Worm (Caenorhabditis elegans) whole organism, L3 larva: ENCODE results near the gene grl-12.

Experiments
- R02D3.7 ChIP-seq: fragments of 150-350 bp; optimal IDR thresholded peaks from 2 replicates; lab custom pipeline; 2014; ENCODE audit warnings: missing biosample characterization, missing genetic modification characterization
- aly-2 ChIP-seq: fragments of 150-350 bp; optimal IDR thresholded peaks from 2 replicates; lab custom pipeline; 2014; ENCODE audit warnings: missing biosample characterization, missing genetic modification characterization
- ceh-16 ChIP-seq: sonication (generic microtip); optimal IDR thresholded peaks from 2 replicates; lab custom pipeline; 2017; ENCODE audit warnings: missing biosample characterization, missing genetic modification characterization
- ceh-28 ChIP-seq: fragments of 150-350 bp; optimal IDR thresholded peaks from 2 replicates; lab custom pipeline; 2014; ENCODE audit warnings: missing biosample characterization, missing genetic modification reagents, missing genetic modification characterization
- ceh-82 ChIP-seq: fragments of 150-350 bp; optimal IDR thresholded peaks from 2 replicates; lab custom pipeline; 2014; ENCODE audit warnings: missing biosample characterization, missing genetic modification characterization
- ceh-9 ChIP-seq: sonication (generic microtip); optimal IDR thresholded peaks from 2 replicates; lab custom pipeline; 2018; ENCODE audit warnings: missing biosample characterization, missing genetic modification characterization
- daf-12 ChIP-seq: fragments of 150-350 bp; optimal IDR thresholded peaks from 2 replicates; lab custom pipeline; 2014; ENCODE audit warnings: missing biosample characterization, missing genetic modification reagents, missing genetic modification characterization
- egl-5 ChIP-seq: fragments of 150-350 bp; optimal IDR thresholded peaks from 2 replicates; lab custom pipeline; 2017; ENCODE audit warnings: missing biosample characterization, missing genetic modification reagents, missing genetic modification characterization, inconsistent platforms
- elt-2 ChIP-seq: sonication (generic microtip); optimal IDR thresholded peaks from 2 replicates; lab custom pipeline; 2016; ENCODE audit warnings: missing genetic modification reagents, mild to moderate bottlenecking, missing genetic modification characterization, missing compliant biosample characterization
- elt-3 ChIP-seq, 3 experiments: fragments of 150-350 bp in 1 of 3; sonication (generic microtip) in 2 of 3; optimal IDR thresholded peaks; 2 replicates in 2 of 3; 4 replicates in 1 of 3; lab custom pipeline; 2014 to 2017; ENCODE audit warnings: missing biosample characterization in 3 of 3, missing genetic modification characterization in 3 of 3
- eor-1 ChIP-seq, 2 experiments: fragments of 150-350 bp; optimal IDR thresholded peaks; 2 replicates each; lab custom pipeline; 2014 to 2018; ENCODE audit warnings: missing biosample characterization in 2 of 2, missing genetic modification characterization in 2 of 2
- fos-1 ChIP-seq: fragments of 150-350 bp; optimal IDR thresholded peaks from 2 replicates; lab custom pipeline; 2014; ENCODE audit warnings: missing biosample characterization, missing genetic modification characterization
- hmg-11 ChIP-seq: sonication (generic microtip); optimal IDR thresholded peaks from 2 replicates; lab custom pipeline; 2016; ENCODE audit warnings: missing genetic modification characterization, missing compliant biosample characterization
- jun-1 ChIP-seq: fragments of 150-350 bp; optimal IDR thresholded peaks from 2 replicates; lab custom pipeline; 2014; ENCODE audit warnings: missing biosample characterization, missing genetic modification reagents, missing genetic modification characterization
- lin-15B ChIP-seq: fragments of 150-350 bp; optimal IDR thresholded peaks from 2 replicates; lab custom pipeline; 2014; ENCODE audit warnings: missing biosample characterization, missing genetic modification characterization
- lsy-12 ChIP-seq: sonication (generic microtip); optimal IDR thresholded peaks from 2 replicates; lab custom pipeline; 2016; ENCODE audit warnings: mild to moderate bottlenecking, missing genetic modification characterization, missing compliant biosample characterization
- mdl-1 ChIP-seq: fragments of 150-350 bp; optimal IDR thresholded peaks from 2 replicates; lab custom pipeline; 2014; ENCODE audit warnings: missing biosample characterization, missing genetic modification characterization
- nfya-1 ChIP-seq: sonication (generic microtip); optimal IDR thresholded peaks from 2 replicates; lab custom pipeline; 2017; ENCODE audit warnings: missing genetic modification characterization, mild to moderate bottlenecking, missing compliant biosample characterization, antibody characterized with exemption, moderate library complexity; ENCODE audit not compliant: insufficient read depth
- nhr-11 ChIP-seq: fragments of 150-350 bp; optimal IDR thresholded peaks from 2 replicates; lab custom pipeline; 2014; ENCODE audit warnings: missing biosample characterization, missing genetic modification characterization
- nhr-12 ChIP-seq: fragments of 150-350 bp; optimal IDR thresholded peaks from 2 replicates; lab custom pipeline; 2014; ENCODE audit warnings: missing biosample characterization, missing genetic modification characterization
- nhr-23 ChIP-seq: fragments of 150-350 bp; optimal IDR thresholded peaks from 2 replicates; lab custom pipeline; 2014; ENCODE audit warnings: missing biosample characterization, missing genetic modification reagents, missing genetic modification characterization
- nhr-237 ChIP-seq: fragments of 150-350 bp; optimal IDR thresholded peaks from 2 replicates; lab custom pipeline; 2014; ENCODE audit warnings: missing biosample characterization, missing genetic modification characterization
- nhr-25 ChIP-seq: sonication (generic microtip); optimal IDR thresholded peaks from 2 replicates; lab custom pipeline; 2017; ENCODE audit warnings: missing biosample characterization, missing genetic modification characterization
- nhr-28 ChIP-seq: fragments of 150-350 bp; optimal IDR thresholded peaks from 2 replicates; lab custom pipeline; 2014; ENCODE audit warnings: missing biosample characterization, missing genetic modification characterization
- nhr-43 ChIP-seq: sonication (generic microtip); optimal IDR thresholded peaks from 2 replicates; lab custom pipeline; 2016; ENCODE audit warnings: mild to moderate bottlenecking, missing genetic modification characterization, missing compliant biosample characterization; ENCODE audit not compliant: poor library complexity, severe bottlenecking
- nhr-67 ChIP-seq: fragments of 150-350 bp; optimal IDR thresholded peaks from 2 replicates; lab custom pipeline; 2014; ENCODE audit warnings: missing biosample characterization, missing genetic modification characterization
- pha-4 ChIP-seq: fragments of 150-350 bp; optimal IDR thresholded peaks from 2 replicates; lab custom pipeline; 2014; ENCODE audit warnings: missing biosample characterization, missing genetic modification reagents, missing genetic modification characterization
- pqm-1 ChIP-seq: fragments of 150-350 bp; optimal IDR thresholded peaks from 2 replicates; lab custom pipeline; 2017; ENCODE audit warnings: missing biosample characterization, missing genetic modification characterization, inconsistent platforms
- sea-2 ChIP-seq: fragments of 150-350 bp; sonication (generic microtip); optimal IDR thresholded peaks from 4 replicates; lab custom pipeline; 2014; ENCODE audit warnings: missing biosample characterization, missing genetic modification reagents, missing genetic modification characterization
- snpc-4 ChIP-seq: fragments of 150-350 bp; optimal IDR thresholded peaks from 2 replicates; lab custom pipeline; 2014; ENCODE audit warnings: missing biosample characterization, missing genetic modification characterization
- tbx-2 ChIP-seq: sonication (generic microtip); optimal IDR thresholded peaks from 2 replicates; lab custom pipeline; 2016; ENCODE audit warnings: mild to moderate bottlenecking, missing genetic modification characterization, missing compliant biosample characterization
- unc-39 ChIP-seq: sonication (generic microtip); optimal IDR thresholded peaks from 4 replicates; lab custom pipeline; 2017; ENCODE audit warnings: missing biosample characterization, missing genetic modification characterization
- unc-62 ChIP-seq: fragments of 150-350 bp; sonication (generic microtip); optimal IDR thresholded peaks from 4 replicates; lab custom pipeline; 2014; ENCODE audit warnings: missing biosample characterization, missing genetic modification reagents, missing genetic modification characterization
- ztf-11 ChIP-seq: fragments of 150-350 bp; optimal IDR thresholded peaks from 2 replicates; lab custom pipeline; 2014; ENCODE audit warnings: missing biosample characterization, missing genetic modification characterization

The grl-12 gene

DNA sequence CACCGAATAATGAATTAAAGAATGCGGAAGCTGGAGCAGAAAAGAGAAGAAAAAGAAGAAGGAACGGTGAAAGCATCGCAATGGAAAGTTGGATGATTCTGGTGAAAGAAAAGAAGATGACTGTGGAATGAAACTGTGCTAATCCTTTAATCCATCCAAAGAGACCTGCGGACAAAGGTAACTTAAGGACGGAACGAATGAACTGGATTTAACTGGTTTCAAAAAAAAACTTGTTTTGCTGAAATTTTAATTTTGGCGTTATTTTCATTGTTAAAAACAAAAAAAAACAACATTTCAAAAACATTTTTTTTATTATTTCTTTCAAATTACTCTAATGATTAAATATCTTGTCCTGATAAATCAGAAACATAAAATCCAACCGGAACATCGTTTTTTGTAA is at the start of gene grl-12:
Gene grl-12 (minus strand): TSS at position 101 of the 400 bp plus-strand sequence.
- TF ChIP-seq jun-1 (no peak), nhr-67 (no peak), ceh-9 (tag; lab: Kevin White, UChicago) (no peak), eor-1 (tag; optimal IDR thresholded peaks at IDR 0.05; lab: Kevin White, UChicago) (no peak), nhr-23 (tag; lab: Kevin White, UChicago) (no peak), sea-2 (no peak), egl-5 (tag; lab: Kevin White, UChicago) (no peak), lsy-12 (tag; lab: Kevin White, UChicago) (no peak), fos-1 (tag; lab: Kevin White, UChicago) (no peak)

DNA sequence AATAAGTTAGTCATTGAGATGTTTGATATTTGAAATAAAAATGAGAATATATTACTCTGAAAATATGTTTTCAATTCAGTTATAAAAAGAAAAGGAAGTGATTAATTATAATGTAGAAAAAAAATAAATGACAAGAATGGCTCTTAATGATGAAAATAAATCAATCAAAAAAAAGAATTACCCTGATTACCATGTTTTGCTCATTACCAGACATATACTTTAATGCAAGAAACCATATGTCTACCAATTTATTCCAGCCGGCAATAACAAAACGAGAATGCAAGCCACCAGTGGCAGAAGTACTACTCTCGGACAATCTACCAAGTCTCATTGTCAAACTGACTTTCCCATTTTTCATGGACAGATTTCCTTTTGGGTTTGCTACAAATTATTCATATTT is 47.0 kb upstream of the grl-12 start:
- TF ChIP-seq egl-5 (tag; lab: Kevin White, UChicago) (no peak), ceh-28 (tag; lab: Kevin White, UChicago) (no peak), unc-39 (tag; lab: Kevin White, UChicago) (no peak), snpc-4 (tag; lab: Kevin White, UChicago) (no peak), ceh-82 (tag; lab: Kevin White, UChicago) (no peak), ceh-16 (tag; lab: Kevin White, UChicago) (no peak)

DNA sequence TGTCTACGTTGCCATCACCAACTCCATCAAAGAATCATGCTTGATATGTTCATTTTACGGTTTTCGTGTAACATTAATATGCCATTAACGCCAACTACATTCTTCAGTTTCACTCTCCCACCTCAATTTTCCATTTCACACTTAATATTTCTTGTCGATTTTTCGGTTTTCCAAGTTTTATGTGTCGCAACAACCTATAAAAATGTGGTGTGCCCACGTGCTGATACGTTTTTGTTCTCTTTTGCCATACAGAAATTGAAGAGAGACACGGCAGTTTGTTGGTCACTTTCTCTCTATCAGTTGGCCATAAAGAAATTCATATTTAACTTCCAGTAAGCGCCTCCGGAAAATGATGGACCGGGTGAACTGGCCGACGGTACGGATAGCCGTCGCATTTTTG is 45.9 kb upstream of the grl-12 start, which contains the start of gene cln-3.3:
Gene cln-3.3 (plus strand): TSS at position 334 of the 400 bp plus-strand sequence.
- TF ChIP-seq elt-2 (tag; lab: Kevin White, UChicago) (peak; percentile 70), nhr-12 (tag; lab: Kevin White, UChicago) (no peak), nhr-11 (tag; lab: Kevin White, UChicago) (no peak), nhr-43 (tag; lab: Kevin White, UChicago) (no peak), pqm-1 (tag; lab: Kevin White, UChicago) (peak; percentile 45), mdl-1 (no peak)

DNA sequence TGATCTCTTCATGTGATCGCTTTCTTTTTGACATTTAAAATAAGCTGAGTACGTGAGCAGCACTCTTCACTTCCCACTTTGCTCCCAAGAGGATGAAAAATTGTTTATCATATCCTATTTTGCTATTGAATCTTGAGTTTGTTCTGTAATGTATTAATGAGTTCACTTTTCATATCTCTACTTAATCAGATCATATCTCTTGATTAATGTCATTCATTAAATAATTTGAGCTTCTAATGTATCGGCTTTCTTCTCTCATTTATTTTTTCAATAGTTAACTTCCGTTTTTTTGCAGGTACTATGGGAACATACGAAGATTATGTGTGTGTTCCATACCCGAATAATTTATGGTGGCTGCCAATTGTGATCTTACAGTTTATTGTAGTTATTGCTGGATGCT is 44.2 kb upstream of the grl-12 start, which contains the start of gene ZC190.2:
Gene ZC190.2 (plus strand): TSS at position 301 of the 400 bp plus-strand sequence.
- no peak for TF ChIP-seq nhr-237 (tag; lab: Kevin White, UChicago)
- TF ChIP-seq hmg-11 (tag; lab: Kevin White, UChicago), result no peak
- TF ChIP-seq nhr-11 (tag; lab: Kevin White, UChicago), result no peak
- TF ChIP-seq sea-2, result no peak
- TF ChIP-seq lin-15B (tag; lab: Kevin White, UChicago), result no peak
- TF ChIP-seq ceh-16 (tag; lab: Kevin White, UChicago), result no peak
- TF ChIP-seq ztf-11 (tag; lab: Kevin White, UChicago), result no peak
- TF ChIP-seq nhr-25 (tag; lab: Kevin White, UChicago), result no peak
- TF ChIP-seq elt-3 (tag; optimal IDR thresholded peaks at IDR 0.05; lab: Kevin White, UChicago), result no peak
- no peak for TF ChIP-seq fos-1 (tag; lab: Kevin White, UChicago)
- TF ChIP-seq R02D3.7 (tag; lab: Kevin White, UChicago), result no peak
- TF ChIP-seq nhr-43 (tag; lab: Kevin White, UChicago), result no peak
- TF ChIP-seq nfya-1 (tag; lab: Kevin White, UChicago), result no peak
- no peak for TF ChIP-seq nhr-12 (tag; lab: Kevin White, UChicago)
- no peak for TF ChIP-seq nhr-28 (tag; lab: Kevin White, UChicago)

DNA sequence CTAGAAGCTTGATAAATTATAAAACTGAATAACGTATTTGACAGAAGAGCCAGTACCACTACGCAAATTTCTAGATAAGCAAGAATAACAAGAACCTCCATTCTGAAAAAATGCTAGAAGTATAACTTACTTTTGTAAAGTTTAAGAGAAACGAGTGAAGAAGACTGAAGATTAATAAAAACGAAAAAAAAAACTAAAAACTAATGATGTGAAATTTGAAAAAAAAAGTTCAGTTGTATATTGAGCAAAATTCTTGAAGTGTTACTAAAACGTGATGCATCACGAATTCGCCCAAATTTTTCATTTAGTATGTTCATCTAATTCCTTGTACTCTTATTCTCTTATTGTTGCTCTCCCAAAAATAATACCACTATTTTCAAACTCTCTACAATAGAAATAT is 40.4 kb upstream of the grl-12 start, which contains the start of gene ZC190.6:
Gene ZC190.6 (minus strand): TSS at position 101 of the 400 bp plus-strand sequence.
- no peak for TF ChIP-seq fos-1 (tag; lab: Kevin White, UChicago)
- no peak for TF ChIP-seq jun-1
- no peak for TF ChIP-seq sea-2
- TF ChIP-seq aly-2 (tag; lab: Kevin White, UChicago), result no peak
- TF ChIP-seq tbx-2 (tag; lab: Kevin White, UChicago), result no peak
- TF ChIP-seq lsy-12 (tag; lab: Kevin White, UChicago), result no peak
- TF ChIP-seq unc-62 (GFP tag; lab: Kevin White, UChicago), result no peak
- TF ChIP-seq pha-4, result no peak
- no peak for TF ChIP-seq hmg-11 (tag; lab: Kevin White, UChicago)
- no peak for TF ChIP-seq daf-12
- TF ChIP-seq ceh-16 (tag; lab: Kevin White, UChicago), result no peak
- TF ChIP-seq, all 47 proteins: peak for 0
